Worm (Caenorhabditis elegans) whole organism, early embryonic: ENCODE results near the gene rpt-3.

Experiments used
- F13C5.2 ChIP-seq: sonication (generic microtip); optimal IDR thresholded peaks from 2 replicates; lab custom pipeline; 2017; ENCODE audit warnings: mild to moderate bottlenecking, missing genetic modification characterization, inconsistent platforms, missing compliant biosample characterization
- aly-1 ChIP-seq: sonication (generic microtip); optimal IDR thresholded peaks from 2 replicates; lab custom pipeline; 2016; ENCODE audit warnings: missing genetic modification characterization, missing compliant biosample characterization
- ama-1 ChIP-seq: fragments of 150-350 bp; optimal IDR thresholded peaks from 2 replicates; lab custom pipeline; 2014
- ets-7 ChIP-seq: sonication (generic microtip); optimal IDR thresholded peaks from 2 replicates; lab custom pipeline; 2016; ENCODE audit warnings: missing genotype, missing genetic modification characterization, missing compliant biosample characterization
- flt-1 ChIP-seq: fragments of 200-800 bp; sonication (Bioruptor generic); IDR thresholded peaks from 2 replicates; pipeline ENCODE4 v1.3.6; 2022; ENCODE audit warnings: missing genetic modification characterization, missing compliant biosample characterization
- hmbx-1 ChIP-seq: sonication (generic microtip); optimal IDR thresholded peaks from 2 replicates; lab custom pipeline; 2016; ENCODE audit warnings: mild to moderate bottlenecking, missing genetic modification characterization, missing compliant biosample characterization
- hmg-4 ChIP-seq: fragments of 200-800 bp; sonication (Bioruptor generic); optimal IDR thresholded peaks from 2 replicates; lab custom pipeline; 2018; ENCODE audit warnings: mild to moderate bottlenecking, missing genetic modification characterization, missing compliant biosample characterization
- pes-1 ChIP-seq: fragments of 200-800 bp; sonication (Bioruptor generic); IDR thresholded peaks from 2 replicates; pipeline ENCODE4 v1.3.6; 2022; ENCODE audit warnings: missing genetic modification reagents, missing genetic modification characterization, missing compliant biosample characterization
- sea-1 ChIP-seq: fragments of 200-800 bp; sonication (Bioruptor generic); conservative IDR thresholded peaks from 2 replicates; pipeline ENCODE4 v1.3.6; 2022; ENCODE audit warnings: missing genetic modification characterization, missing compliant biosample characterization
- tbx-37 ChIP-seq: fragments of 200-800 bp; sonication (Bioruptor generic); conservative IDR thresholded peaks from 2 replicates; pipeline ENCODE4 v1.3.6; 2022; ENCODE audit warnings: missing genetic modification reagents, missing genetic modification characterization, missing compliant biosample characterization

DNA sequence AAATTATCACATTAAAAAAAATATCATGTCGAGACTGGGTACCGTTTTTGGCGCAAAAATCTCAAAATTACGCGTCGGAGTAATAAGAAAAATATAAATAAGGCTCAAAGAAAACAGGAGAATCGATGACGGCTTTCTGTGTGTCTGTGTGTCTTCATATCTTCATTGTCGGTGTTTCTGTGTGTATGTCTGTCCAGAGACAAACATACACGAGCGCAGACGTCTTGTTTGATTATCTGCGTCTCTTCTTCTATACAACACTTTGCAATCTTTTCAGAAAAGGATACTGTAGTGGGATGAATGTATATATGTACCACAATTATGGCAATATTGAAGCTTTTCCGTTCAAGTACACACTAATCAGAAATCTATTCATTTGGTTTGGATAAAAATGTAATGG is 45.3 kb upstream of the rpt-3 start, which contains the start of gene C05D11.13:
- TF ChIP-seq hmbx-1 (no peak), hmg-4 (GFP tag; lab: Kevin White, UChicago) (no peak), ama-1 (lab: Kevin White, UChicago) (no peak), tbx-37 (GFP tag; lab: Robert Waterston, UW) (no peak), pes-1 (GFP tag; lab: Robert Waterston, UW) (no peak), aly-1 (no peak), F13C5.2 (tag; lab: Kevin White, UChicago) (no peak), ets-7 (tag; lab: Kevin White, UChicago) (no peak), flt-1 (GFP tag; lab: Robert Waterston, UW) (no peak), sea-1 (GFP tag; lab: Robert Waterston, UW) (no peak)
